Worm (Caenorhabditis elegans): ENCODE measurements around the gene T09A12.8.

T09A12.8 gene

ce11 chrIV:8275232-8275631 is 31.7 kb upstream of the T09A12.8 start, which contains the start of gene K07H8.11:
TSS of gene K07H8.11 (minus strand) at chrIV:8275332.
- TF ChIP-seq nhr-25 (tag; optimal IDR thresholded peaks at IDR 0.05) (no peak), unc-39 (tag; optimal IDR thresholded peaks at IDR 0.05) (no peak), ceh-82 (tag; optimal IDR thresholded peaks at IDR 0.05) (no peak), aly-2 (tag; optimal IDR thresholded peaks at IDR 0.05) (no peak), lin-39 (tag; optimal IDR thresholded peaks at IDR 0.05) (no peak), alr-1 (tag; optimal IDR thresholded peaks at IDR 0.05) (no peak), elt-3 (tag; optimal IDR thresholded peaks at IDR 0.05) (no peak), crh-2 (tag; optimal IDR thresholded peaks at IDR 0.05) (no peak), R02D3.7 (tag; optimal IDR thresholded peaks at IDR 0.05) (no peak), ama-1 (optimal IDR thresholded peaks at IDR 0.05) (no peak), sem-4 (tag; optimal IDR thresholded peaks at IDR 0.05) (no peak)

- TF ChIP-seq ama-1 (optimal IDR thresholded peaks at IDR 0.05) (no peak), blmp-1 (tag; optimal IDR thresholded peaks at IDR 0.05; ENCODE audit: insufficient read depth) (no peak), mdl-1 (tag; optimal IDR thresholded peaks at IDR 0.05) (no peak), mbf-1 (tag; optimal IDR thresholded peaks at IDR 0.05) (no peak), sma-9 (GFP tag; optimal IDR thresholded peaks at IDR 0.05) (no peak), sma-9 (tag; optimal IDR thresholded peaks at IDR 0.05) (no peak), ZK546.5 (tag; optimal IDR thresholded peaks at IDR 0.05) (no peak), egl-27 (tag; optimal IDR thresholded peaks at IDR 0.05) (no peak), skn-1 (tag; optimal IDR thresholded peaks at IDR 0.05) (no peak), lin-11 (tag; optimal IDR thresholded peaks at IDR 0.05) (no peak), lin-13 (GFP tag; optimal IDR thresholded peaks at IDR 0.05) (no peak), nhr-77 (tag; optimal IDR thresholded peaks at IDR 0.05) (no peak), nhr-237 (tag; optimal IDR thresholded peaks at IDR 0.05) (no peak), aly-2 (tag; optimal IDR thresholded peaks at IDR 0.05) (no peak), nhr-23 (tag; optimal IDR thresholded peaks at IDR 0.05) (no peak), F13H6.1 (tag; optimal IDR thresholded peaks at IDR 0.05) (no peak), zag-1 (tag; optimal IDR thresholded peaks at IDR 0.05) (no peak), lin-39 (tag; optimal IDR thresholded peaks at IDR 0.05) (no peak)
Observed at ce11 chrIV:8273334-8273733, 29.8 kb upstream of the T09A12.8 start.

ce11 chrIV:8268024-8268423 is 24.5 kb upstream of the T09A12.8 start, which contains the start of the genes K07H8.5 and K07H8.8:
TSS of gene K07H8.5 (plus strand) at chrIV:8268324.
TSS of gene K07H8.8 (minus strand) at chrIV:8268412.
- TF ChIP-seq mab-5 (tag; optimal IDR thresholded peaks at IDR 0.05) (no peak), skn-1 (tag; optimal IDR thresholded peaks at IDR 0.05) (no peak), blmp-1 (tag; optimal IDR thresholded peaks at IDR 0.05; ENCODE audit: insufficient read depth) (no peak), unc-39 (tag; optimal IDR thresholded peaks at IDR 0.05) (no peak), ceh-16 (tag; optimal IDR thresholded peaks at IDR 0.05) (no peak), crh-2 (tag; optimal IDR thresholded peaks at IDR 0.05) (no peak), nhr-25 (tag; optimal IDR thresholded peaks at IDR 0.05) (no peak), C34F6.9 (tag; optimal IDR thresholded peaks at IDR 0.05) (no peak), aly-2 (tag; optimal IDR thresholded peaks at IDR 0.05) (no peak), R02D3.7 (tag; optimal IDR thresholded peaks at IDR 0.05) (no peak)

- TF ChIP-seq fos-1 (tag; optimal IDR thresholded peaks at IDR 0.05) (no peak), nhr-6 (tag; optimal IDR thresholded peaks at IDR 0.05) (no peak), F13H6.1 (tag; optimal IDR thresholded peaks at IDR 0.05) (no peak), ama-1 (optimal IDR thresholded peaks at IDR 0.05) (no peak), crh-2 (tag; optimal IDR thresholded peaks at IDR 0.05) (no peak), ztf-4 (tag; optimal IDR thresholded peaks at IDR 0.05) (no peak), unc-62 (GFP tag; optimal IDR thresholded peaks at IDR 0.05) (no peak), R02D3.7 (tag; optimal IDR thresholded peaks at IDR 0.05) (no peak), lsy-2 (tag; optimal IDR thresholded peaks at IDR 0.05) (no peak), elt-3 (tag; optimal IDR thresholded peaks at IDR 0.05) (no peak), ztf-1 (GFP tag; conservative IDR thresholded peaks at IDR 0.05) (no peak), unc-39 (tag; optimal IDR thresholded peaks at IDR 0.05) (no peak), ZK546.5 (tag; optimal IDR thresholded peaks at IDR 0.05) (no peak), nhr-129 (tag; optimal IDR thresholded peaks at IDR 0.05) (no peak), ceh-16 (tag; optimal IDR thresholded peaks at IDR 0.05) (no peak), lin-13 (GFP tag; optimal IDR thresholded peaks at IDR 0.05) (no peak), snpc-4 (tag; optimal IDR thresholded peaks at IDR 0.05) (no peak), nhr-21 (tag; optimal IDR thresholded peaks at IDR 0.05) (no peak)
Observed at ce11 chrIV:8266024-8266949, 22.8 kb upstream of the T09A12.8 start.

Data from whole organism, L2 larva.